Worm (Caenorhabditis elegans) whole organism, L3 larva: ENCODE data around the gene npp-23.
A peak's percentile ranks its signal among the peaks of the same experiment; 100 is the strongest.

Experiments
- R02D3.7 ChIP-seq: fragments of 150-350 bp; optimal IDR thresholded peaks from 2 replicates; lab custom pipeline; 2014; ENCODE audit warnings: missing biosample characterization, missing genetic modification characterization
- ZK546.5 ChIP-seq: sonication (generic microtip); optimal IDR thresholded peaks from 2 replicates; lab custom pipeline; 2017; ENCODE audit warnings: missing biosample characterization, missing genetic modification characterization
- aly-2 ChIP-seq: fragments of 150-350 bp; optimal IDR thresholded peaks from 2 replicates; lab custom pipeline; 2014; ENCODE audit warnings: missing biosample characterization, missing genetic modification characterization
- ama-1 ChIP-seq: fragments of 150-350 bp; optimal IDR thresholded peaks from 2 replicates; lab custom pipeline; 2018
- ceh-16 ChIP-seq: sonication (generic microtip); optimal IDR thresholded peaks from 2 replicates; lab custom pipeline; 2017; ENCODE audit warnings: missing biosample characterization, missing genetic modification characterization
- ceh-28 ChIP-seq: fragments of 150-350 bp; optimal IDR thresholded peaks from 2 replicates; lab custom pipeline; 2014; ENCODE audit warnings: missing biosample characterization, missing genetic modification reagents, missing genetic modification characterization
- ceh-82 ChIP-seq: fragments of 150-350 bp; optimal IDR thresholded peaks from 2 replicates; lab custom pipeline; 2014; ENCODE audit warnings: missing biosample characterization, missing genetic modification characterization
- ceh-9 ChIP-seq: sonication (generic microtip); optimal IDR thresholded peaks from 2 replicates; lab custom pipeline; 2018; ENCODE audit warnings: missing biosample characterization, missing genetic modification characterization
- daf-12 ChIP-seq: fragments of 150-350 bp; optimal IDR thresholded peaks from 2 replicates; lab custom pipeline; 2014; ENCODE audit warnings: missing biosample characterization, missing genetic modification reagents, missing genetic modification characterization
- egl-27 ChIP-seq: sonication (generic microtip); optimal IDR thresholded peaks from 4 replicates; lab custom pipeline; 2017; ENCODE audit warnings: missing biosample characterization, missing genetic modification reagents, missing genetic modification characterization
- egl-5 ChIP-seq: fragments of 150-350 bp; optimal IDR thresholded peaks from 2 replicates; lab custom pipeline; 2017; ENCODE audit warnings: missing biosample characterization, missing genetic modification reagents, missing genetic modification characterization, inconsistent platforms
- elt-1 ChIP-seq: fragments of 150-350 bp; optimal IDR thresholded peaks from 2 replicates; lab custom pipeline; 2014; ENCODE audit warnings: missing biosample characterization, missing genetic modification characterization
- elt-2 ChIP-seq: sonication (generic microtip); optimal IDR thresholded peaks from 2 replicates; lab custom pipeline; 2016; ENCODE audit warnings: missing genetic modification reagents, mild to moderate bottlenecking, missing genetic modification characterization, missing compliant biosample characterization
- elt-3 ChIP-seq, 3 experiments: fragments of 150-350 bp in 1 of 3; sonication (generic microtip) in 2 of 3; optimal IDR thresholded peaks; 2 replicates in 2 of 3; 4 replicates in 1 of 3; lab custom pipeline; 2014 to 2017; ENCODE audit warnings: missing biosample characterization in 3 of 3, missing genetic modification characterization in 3 of 3
- eor-1 ChIP-seq, 2 experiments: fragments of 150-350 bp; optimal IDR thresholded peaks; 2 replicates each; lab custom pipeline; 2014 to 2018; ENCODE audit warnings: missing biosample characterization in 2 of 2, missing genetic modification characterization in 2 of 2
- fkh-10 ChIP-seq: sonication (generic microtip); optimal IDR thresholded peaks from 2 replicates; lab custom pipeline; 2017; ENCODE audit warnings: missing biosample characterization, missing genetic modification reagents, missing genetic modification characterization
- fkh-2 ChIP-seq: fragments of 150-350 bp; optimal IDR thresholded peaks from 2 replicates; lab custom pipeline; 2014; ENCODE audit warnings: missing biosample characterization, missing genetic modification reagents, missing genetic modification characterization
- fos-1 ChIP-seq: fragments of 150-350 bp; optimal IDR thresholded peaks from 2 replicates; lab custom pipeline; 2014; ENCODE audit warnings: missing biosample characterization, missing genetic modification characterization
- hmg-11 ChIP-seq: sonication (generic microtip); optimal IDR thresholded peaks from 2 replicates; lab custom pipeline; 2016; ENCODE audit warnings: missing genetic modification characterization, missing compliant biosample characterization
- jun-1 ChIP-seq: fragments of 150-350 bp; optimal IDR thresholded peaks from 2 replicates; lab custom pipeline; 2014; ENCODE audit warnings: missing biosample characterization, missing genetic modification reagents, missing genetic modification characterization
- lin-15B ChIP-seq: fragments of 150-350 bp; optimal IDR thresholded peaks from 2 replicates; lab custom pipeline; 2014; ENCODE audit warnings: missing biosample characterization, missing genetic modification characterization
- lin-39 ChIP-seq: fragments of 150-350 bp; optimal IDR thresholded peaks from 2 replicates; lab custom pipeline; 2018; ENCODE audit warnings: missing biosample characterization, missing genetic modification reagents, missing genetic modification characterization
- lsy-12 ChIP-seq: sonication (generic microtip); optimal IDR thresholded peaks from 2 replicates; lab custom pipeline; 2016; ENCODE audit warnings: mild to moderate bottlenecking, missing genetic modification characterization, missing compliant biosample characterization
- mdl-1 ChIP-seq: fragments of 150-350 bp; optimal IDR thresholded peaks from 2 replicates; lab custom pipeline; 2014; ENCODE audit warnings: missing biosample characterization, missing genetic modification characterization
- mml-1 ChIP-seq: fragments of 150-350 bp; sonication (generic microtip); optimal IDR thresholded peaks from 3 replicates; lab custom pipeline; 2014; ENCODE audit warnings: missing biosample characterization, missing genetic modification characterization
- nfya-1 ChIP-seq: sonication (generic microtip); optimal IDR thresholded peaks from 2 replicates; lab custom pipeline; 2017; ENCODE audit warnings: missing genetic modification characterization, mild to moderate bottlenecking, missing compliant biosample characterization, antibody characterized with exemption, moderate library complexity; ENCODE audit not compliant: insufficient read depth
- nhr-11 ChIP-seq: fragments of 150-350 bp; optimal IDR thresholded peaks from 2 replicates; lab custom pipeline; 2014; ENCODE audit warnings: missing biosample characterization, missing genetic modification characterization
- nhr-12 ChIP-seq: fragments of 150-350 bp; optimal IDR thresholded peaks from 2 replicates; lab custom pipeline; 2014; ENCODE audit warnings: missing biosample characterization, missing genetic modification characterization
- nhr-23 ChIP-seq: fragments of 150-350 bp; optimal IDR thresholded peaks from 2 replicates; lab custom pipeline; 2014; ENCODE audit warnings: missing biosample characterization, missing genetic modification reagents, missing genetic modification characterization
- nhr-237 ChIP-seq: fragments of 150-350 bp; optimal IDR thresholded peaks from 2 replicates; lab custom pipeline; 2014; ENCODE audit warnings: missing biosample characterization, missing genetic modification characterization
- nhr-25 ChIP-seq: sonication (generic microtip); optimal IDR thresholded peaks from 2 replicates; lab custom pipeline; 2017; ENCODE audit warnings: missing biosample characterization, missing genetic modification characterization
- nhr-28 ChIP-seq: fragments of 150-350 bp; optimal IDR thresholded peaks from 2 replicates; lab custom pipeline; 2014; ENCODE audit warnings: missing biosample characterization, missing genetic modification characterization
- nhr-43 ChIP-seq: sonication (generic microtip); optimal IDR thresholded peaks from 2 replicates; lab custom pipeline; 2016; ENCODE audit warnings: mild to moderate bottlenecking, missing genetic modification characterization, missing compliant biosample characterization; ENCODE audit not compliant: poor library complexity, severe bottlenecking
- nhr-67 ChIP-seq: fragments of 150-350 bp; optimal IDR thresholded peaks from 2 replicates; lab custom pipeline; 2014; ENCODE audit warnings: missing biosample characterization, missing genetic modification characterization
- nhr-76 ChIP-seq: fragments of 150-350 bp; sonication (generic microtip); optimal IDR thresholded peaks from 5 replicates; lab custom pipeline; 2014; ENCODE audit warnings: missing biosample characterization, missing genetic modification characterization
- nhr-77 ChIP-seq: fragments of 150-350 bp; optimal IDR thresholded peaks from 2 replicates; lab custom pipeline; 2014; ENCODE audit warnings: missing biosample characterization, missing genetic modification characterization
- pha-4 ChIP-seq: fragments of 150-350 bp; optimal IDR thresholded peaks from 2 replicates; lab custom pipeline; 2014; ENCODE audit warnings: missing biosample characterization, missing genetic modification reagents, missing genetic modification characterization
- pqm-1 ChIP-seq: fragments of 150-350 bp; optimal IDR thresholded peaks from 2 replicates; lab custom pipeline; 2017; ENCODE audit warnings: missing biosample characterization, missing genetic modification characterization, inconsistent platforms
- sea-2 ChIP-seq: fragments of 150-350 bp; sonication (generic microtip); optimal IDR thresholded peaks from 4 replicates; lab custom pipeline; 2014; ENCODE audit warnings: missing biosample characterization, missing genetic modification reagents, missing genetic modification characterization
- skn-1 ChIP-seq: fragments of 150-350 bp; optimal IDR thresholded peaks from 2 replicates; lab custom pipeline; 2014; ENCODE audit warnings: missing biosample characterization, missing genetic modification characterization
- snpc-4 ChIP-seq: fragments of 150-350 bp; optimal IDR thresholded peaks from 2 replicates; lab custom pipeline; 2014; ENCODE audit warnings: missing biosample characterization, missing genetic modification characterization
- tbx-2 ChIP-seq: sonication (generic microtip); optimal IDR thresholded peaks from 2 replicates; lab custom pipeline; 2016; ENCODE audit warnings: mild to moderate bottlenecking, missing genetic modification characterization, missing compliant biosample characterization
- unc-39 ChIP-seq: sonication (generic microtip); optimal IDR thresholded peaks from 4 replicates; lab custom pipeline; 2017; ENCODE audit warnings: missing biosample characterization, missing genetic modification characterization
- unc-62 ChIP-seq: fragments of 150-350 bp; sonication (generic microtip); optimal IDR thresholded peaks from 4 replicates; lab custom pipeline; 2014; ENCODE audit warnings: missing biosample characterization, missing genetic modification reagents, missing genetic modification characterization
- zag-1 ChIP-seq: fragments of 150-350 bp; optimal IDR thresholded peaks from 2 replicates; lab custom pipeline; 2014; ENCODE audit warnings: missing biosample characterization, missing genetic modification characterization
- ztf-11 ChIP-seq: fragments of 150-350 bp; optimal IDR thresholded peaks from 2 replicates; lab custom pipeline; 2014; ENCODE audit warnings: missing biosample characterization, missing genetic modification characterization
- ztf-4 ChIP-seq: fragments of 150-350 bp; optimal IDR thresholded peaks from 2 replicates; lab custom pipeline; 2014; ENCODE audit warnings: missing biosample characterization, missing genetic modification characterization

The npp-23 gene

DNA sequence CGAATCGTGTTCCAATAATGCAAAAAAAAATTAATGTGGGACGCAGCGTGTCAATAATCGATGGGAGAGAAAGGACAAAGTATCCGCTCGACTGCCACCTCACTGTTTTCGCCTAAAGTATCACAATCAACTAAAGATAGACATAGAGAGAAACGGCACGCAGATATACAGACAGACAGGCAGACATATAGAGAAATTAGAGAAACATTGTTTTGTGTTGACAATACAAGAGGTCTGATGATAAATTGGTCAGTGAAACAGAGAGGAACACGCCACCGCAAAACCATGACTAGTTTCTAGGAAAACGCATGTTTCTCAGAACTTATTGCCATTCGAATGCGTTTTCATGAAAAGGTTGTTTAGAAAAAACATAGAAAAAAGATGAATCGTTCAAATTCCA is 38.9 kb downstream of the npp-23 start, which contains the start of gene T28C6.8:
Gene T28C6.8 (minus strand): TSS at position 137 of the 400 bp plus-strand sequence.
- no peak for TF ChIP-seq egl-5 (tag; lab: Kevin White, UChicago)
- no peak for TF ChIP-seq elt-1 (tag; lab: Kevin White, UChicago)
- TF ChIP-seq unc-62 (GFP tag; lab: Kevin White, UChicago), result no peak
- TF ChIP-seq jun-1, result no peak
- TF ChIP-seq zag-1 (tag; lab: Kevin White, UChicago), result no peak
- TF ChIP-seq ztf-4 (tag; lab: Kevin White, UChicago), result no peak
- TF ChIP-seq ceh-16, result no peak
- TF ChIP-seq nhr-43 (tag; lab: Kevin White, UChicago), result no peak
- TF ChIP-seq nhr-23 (tag; lab: Kevin White, UChicago), result peak; percentile 21
- no peak for TF ChIP-seq skn-1 (tag; lab: Kevin White, UChicago)
- TF ChIP-seq nhr-25 (tag; lab: Kevin White, UChicago), result peak; percentile 66
- TF ChIP-seq mml-1, result no peak
- no peak for TF ChIP-seq nfya-1 (tag; lab: Kevin White, UChicago)
- TF ChIP-seq sea-2, result no peak
- TF ChIP-seq nhr-28 (tag; lab: Kevin White, UChicago), result no peak
- TF ChIP-seq elt-3 (tag; optimal IDR thresholded peaks at IDR 0.05; lab: Kevin White, UChicago), result no peak
- TF ChIP-seq lsy-12 (tag; lab: Kevin White, UChicago), result no peak
- TF ChIP-seq pha-4, result peak; percentile 89
- no peak for TF ChIP-seq tbx-2 (tag; lab: Kevin White, UChicago)
- no peak for TF ChIP-seq hmg-11 (tag; lab: Kevin White, UChicago)
- peak; percentile 88 for TF ChIP-seq pqm-1 (tag; lab: Kevin White, UChicago)
- no peak for TF ChIP-seq ama-1 (lab: Kevin White, UChicago)
- no peak for TF ChIP-seq snpc-4 (tag; lab: Kevin White, UChicago)
- TF ChIP-seq fkh-10 (GFP tag; lab: Kevin White, UChicago), result no peak
- no peak for TF ChIP-seq ceh-82 (tag; lab: Kevin White, UChicago)
- no peak for TF ChIP-seq mdl-1 (tag; lab: Kevin White, UChicago)
- TF ChIP-seq ztf-11 (tag; lab: Kevin White, UChicago), result no peak
- TF ChIP-seq nhr-237 (tag; lab: Kevin White, UChicago), result no peak
- peak; percentile 38 for TF ChIP-seq ceh-28 (tag; lab: Kevin White, UChicago)
- no peak for TF ChIP-seq eor-1 (tag; optimal IDR thresholded peaks at IDR 0.05; lab: Kevin White, UChicago)
- no peak for TF ChIP-seq aly-2 (tag; lab: Kevin White, UChicago)
- TF ChIP-seq fos-1 (tag; lab: Kevin White, UChicago), result no peak
- no peak for TF ChIP-seq lin-39
- TF ChIP-seq nhr-77 (tag; lab: Kevin White, UChicago), result no peak
- no peak for TF ChIP-seq egl-27
- TF ChIP-seq nhr-67 (tag; lab: Kevin White, UChicago), result no peak
- TF ChIP-seq nhr-12 (tag; lab: Kevin White, UChicago), result no peak
- TF ChIP-seq ZK546.5 (tag; lab: Kevin White, UChicago), result no peak
- no peak for TF ChIP-seq nhr-11 (tag; lab: Kevin White, UChicago)
- TF ChIP-seq fkh-2 (tag; lab: Kevin White, UChicago), result no peak
- TF ChIP-seq unc-39 (tag; lab: Kevin White, UChicago), result no peak
- peak; percentile 1 for TF ChIP-seq lin-15B (tag; lab: Kevin White, UChicago)
- TF ChIP-seq ceh-9 (tag; lab: Kevin White, UChicago), result no peak
- TF ChIP-seq nhr-76 (tag; lab: Kevin White, UChicago), result no peak
- no peak for TF ChIP-seq daf-12 (tag; lab: Kevin White, UChicago)
- peak; percentile 7 for TF ChIP-seq R02D3.7 (tag; lab: Kevin White, UChicago)
- peak; percentile 45 for TF ChIP-seq elt-2 (tag; lab: Kevin White, UChicago)
